Fruit fly (Drosophila melanogaster): Measurements from ENCODE around the gene Syt1.

DNA sequence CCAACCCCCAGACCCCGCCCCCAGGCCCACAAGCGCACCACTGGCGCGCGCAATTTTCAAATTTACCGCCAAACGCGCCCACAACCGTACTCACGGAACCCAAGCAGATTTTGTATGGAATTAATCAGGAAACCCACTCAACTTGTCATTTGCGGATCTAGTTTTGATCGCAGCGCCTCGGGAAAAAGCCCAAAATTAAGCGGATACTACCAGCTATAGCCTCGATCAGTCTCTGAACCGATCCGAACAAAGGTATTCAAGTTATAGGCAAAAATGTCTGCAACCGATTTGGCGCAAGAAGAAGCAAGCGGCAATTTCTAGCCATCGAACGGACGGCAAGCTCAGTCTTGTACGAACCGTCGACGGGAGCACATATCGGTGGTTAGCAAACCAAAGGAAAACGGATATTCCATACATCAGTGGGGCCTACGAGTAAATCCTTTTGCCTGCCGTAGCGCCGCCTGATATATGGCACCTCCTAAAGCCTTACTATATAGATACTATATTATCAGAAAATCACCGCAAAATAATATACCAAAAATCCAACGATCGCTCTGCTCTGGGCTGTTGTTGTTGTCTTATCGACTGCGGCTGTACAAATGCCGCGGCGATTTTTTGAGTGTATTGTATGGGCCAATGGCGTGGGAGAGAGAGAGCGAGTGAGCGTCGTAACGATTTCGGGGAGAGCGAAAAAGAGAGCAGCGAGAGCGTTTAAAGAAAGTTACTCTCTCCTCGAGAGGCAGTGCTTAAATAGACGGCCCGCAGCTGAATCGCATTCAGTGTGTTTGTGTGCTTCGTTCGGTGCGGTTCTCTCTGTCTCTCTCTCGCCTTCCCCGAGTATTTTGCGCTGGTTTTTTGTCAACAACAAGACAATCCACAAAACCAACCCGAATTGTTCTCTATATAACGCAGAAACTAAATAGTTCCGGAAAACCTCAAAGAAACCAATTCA is 47.0 kb downstream of the Syt1 start, which contains the start of gene Pgk:
- TF ChIP-seq CG8478 (optimal IDR thresholded peaks at IDR 0.05) (no peak), CTCF (optimal IDR thresholded peaks at IDR 0.05) (no peak)
